Fruit fly (Drosophila melanogaster) whole organism, embryonic: ENCODE results near the gene Oscillin.

Experiments used
- Bgb ChIP-seq: fragments of 200-800 bp; sonication (Bioruptor generic); IDR thresholded peaks from 2 replicates; pipeline ENCODE4 v1.3.6; 2022; ENCODE audit warnings: missing biosample characterization, missing genetic modification characterization; ENCODE audit not compliant: partially characterized antibody
- CG10147 ChIP-seq: fragments of 200-800 bp; sonication (Bioruptor generic); optimal IDR thresholded peaks from 2 replicates; lab custom pipeline; 2019; ENCODE audit warnings: missing biosample characterization, mild to moderate bottlenecking, missing genetic modification characterization, moderate library complexity
- CG10274 ChIP-seq: fragments of 200-800 bp; sonication (Bioruptor generic); optimal IDR thresholded peaks from 3 replicates; lab custom pipeline; 2017; ENCODE audit warnings: missing biosample characterization, mild to moderate bottlenecking, missing genetic modification characterization
- CG10321 ChIP-seq: fragments of 200-800 bp; sonication (Bioruptor generic); IDR thresholded peaks from 2 replicates; pipeline ENCODE4 v1.3.6; 2022; ENCODE audit warnings: missing biosample characterization, missing genetic modification characterization
- CG14441 ChIP-seq: fragments of 200-800 bp; sonication (Bioruptor generic); IDR thresholded peaks from 2 replicates; pipeline ENCODE4 v1.3.6; 2022; ENCODE audit warnings: missing biosample characterization, missing genetic modification characterization
- CG14667 ChIP-seq: fragments of 200-800 bp; sonication (Bioruptor generic); IDR thresholded peaks from 2 replicates; pipeline ENCODE4 v1.3.6; 2022; ENCODE audit warnings: missing biosample characterization, missing genetic modification characterization
- CG15269 ChIP-seq: fragments of 200-800 bp; sonication (Bioruptor generic); optimal IDR thresholded peaks from 2 replicates; lab custom pipeline; 2018; ENCODE audit warnings: missing biosample characterization, mild to moderate bottlenecking, missing genetic modification characterization, moderate library complexity
- CG17612 ChIP-seq: fragments of 200-800 bp; sonication (Bioruptor generic); IDR thresholded peaks from 2 replicates; pipeline ENCODE4 v1.3.6; 2022; ENCODE audit warnings: missing biosample characterization, missing genetic modification characterization
- CG1832 ChIP-seq: fragments of 200-800 bp; sonication (Bioruptor generic); optimal IDR thresholded peaks from 2 replicates; lab custom pipeline; 2017; ENCODE audit warnings: missing biosample characterization, mild to moderate bottlenecking, missing genetic modification characterization, inconsistent platforms
- CG2202 ChIP-seq: fragments of 200-800 bp; sonication (Bioruptor generic); optimal IDR thresholded peaks from 2 replicates; lab custom pipeline; 2018; ENCODE audit warnings: missing biosample characterization, mild to moderate bottlenecking, missing genetic modification characterization
- CG31388 ChIP-seq: fragments of 200-800 bp; sonication (Bioruptor generic); optimal IDR thresholded peaks from 2 replicates; lab custom pipeline; 2016; ENCODE audit warnings: missing biosample characterization, missing genetic modification characterization
- CG3163 ChIP-seq: fragments of 200-800 bp; sonication (Bioruptor generic); optimal IDR thresholded peaks from 3 replicates; lab custom pipeline; 2016; ENCODE audit warnings: missing biosample characterization, missing genetic modification characterization
- CG34422 ChIP-seq: fragments of 200-800 bp; sonication (Bioruptor generic); IDR thresholded peaks from 3 replicates; pipeline ENCODE4 v1.3.6; 2022; ENCODE audit warnings: missing biosample characterization, missing genetic modification characterization
- CG3726 ChIP-seq: fragments of 200-800 bp; sonication (Bioruptor generic); IDR thresholded peaks from 3 replicates; pipeline ENCODE4, ENCODE4 v1.3.6; 2022; ENCODE audit warnings: missing biosample characterization, missing genetic modification characterization
- CG43689 ChIP-seq: fragments of 200-800 bp; sonication (Bioruptor generic); IDR thresholded peaks from 2 replicates; pipeline ENCODE4 v1.3.6; 2022; ENCODE audit warnings: missing biosample characterization, missing genetic modification characterization
- CG6272 ChIP-seq: fragments of 200-800 bp; sonication (Bioruptor generic); IDR thresholded peaks from 2 replicates; pipeline ENCODE4 v1.3.6; 2022; ENCODE audit warnings: missing biosample characterization, missing genetic modification characterization
- CG6791 ChIP-seq: fragments of 200-800 bp; sonication (Bioruptor generic); IDR thresholded peaks from 3 replicates; pipeline ENCODE4 v1.3.6; 2022; ENCODE audit warnings: missing biosample characterization, missing genetic modification characterization; ENCODE audit not compliant: partially characterized antibody
- CG7786 ChIP-seq: fragments of 200-800 bp; sonication (Bioruptor generic); optimal IDR thresholded peaks from 2 replicates; lab custom pipeline; 2016; ENCODE audit warnings: missing biosample characterization, missing genetic modification characterization
- CG8478 ChIP-seq: fragments of >200 bp; optimal IDR thresholded peaks from 2 replicates; lab custom pipeline; 2018
- CG8944 ChIP-seq: fragments of 200-800 bp; sonication (Bioruptor generic); optimal IDR thresholded peaks from 3 replicates; lab custom pipeline; 2016; ENCODE audit warnings: missing biosample characterization, missing genetic modification characterization
- Dbx ChIP-seq: fragments of 200-800 bp; sonication (Bioruptor generic); IDR thresholded peaks from 3 replicates; pipeline ENCODE4 v1.3.6; 2022; ENCODE audit warnings: missing biosample characterization, missing genetic modification characterization
- Dfd ChIP-seq, 2 experiments: fragments of >200 bp; optimal IDR thresholded peaks; 2 replicates each; lab custom pipeline; 2017; ENCODE audit warnings: missing biosample characterization in 2 of 2, missing genetic modification characterization in 2 of 2
- Dip3 ChIP-seq: fragments of 200-800 bp; sonication (Bioruptor generic); optimal IDR thresholded peaks from 3 replicates; lab custom pipeline; 2016; ENCODE audit warnings: missing biosample characterization, missing genetic modification characterization
- E2f2 ChIP-seq: fragments of 200-800 bp; sonication (Bioruptor generic); IDR thresholded peaks from 2 replicates; pipeline ENCODE4 v1.3.6; 2022; ENCODE audit warnings: missing biosample characterization, missing genetic modification characterization
- HHEX ChIP-seq: fragments of 200-800 bp; sonication (Bioruptor generic); optimal IDR thresholded peaks from 3 replicates; lab custom pipeline; 2017; ENCODE audit warnings: missing biosample characterization, mild to moderate bottlenecking, missing genetic modification characterization, missing genetic modification reagents
- HmgD ChIP-seq: fragments of 200-800 bp; sonication (Bioruptor generic); optimal IDR thresholded peaks from 3 replicates; lab custom pipeline; 2016; ENCODE audit warnings: missing biosample characterization, missing genetic modification characterization
- Med ChIP-seq: fragments of 200-800 bp; sonication (Bioruptor generic); peaks from one replicate; lab custom pipeline; 2016; ENCODE audit warnings: missing biosample characterization, missing genetic modification characterization, mild to moderate bottlenecking, inconsistent platforms, moderate library complexity
- Side ChIP-seq: fragments of 200-800 bp; sonication (Bioruptor generic); optimal IDR thresholded peaks from 2 replicates; lab custom pipeline; 2016; ENCODE audit warnings: missing biosample characterization, missing genetic modification characterization
- Six4 ChIP-seq: fragments of 200-800 bp; sonication (Bioruptor generic); optimal IDR thresholded peaks from 2 replicates; lab custom pipeline; 2016; ENCODE audit warnings: missing biosample characterization, missing genetic modification characterization
- Sox102F ChIP-seq: fragments of 200-800 bp; sonication (Bioruptor generic); optimal IDR thresholded peaks from 2 replicates; lab custom pipeline; 2018; ENCODE audit warnings: missing biosample characterization, mild to moderate bottlenecking, missing genetic modification characterization, moderate library complexity
- ap ChIP-seq: fragments of 200-800 bp; sonication (Bioruptor generic); IDR thresholded peaks from 2 replicates; pipeline ENCODE4 v1.3.6; 2022; ENCODE audit warnings: missing biosample characterization, missing genetic modification characterization
- ase ChIP-seq: fragments of 200-800 bp; sonication (Bioruptor generic); IDR thresholded peaks from 3 replicates; pipeline ENCODE4 v1.3.6; 2022; ENCODE audit warnings: missing biosample characterization, missing genetic modification characterization
- br ChIP-seq: fragments of >200 bp; optimal IDR thresholded peaks from 2 replicates; lab custom pipeline; 2017
- chif ChIP-seq, 2 experiments: fragments of 200-800 bp; sonication (Bioruptor generic); optimal IDR thresholded peaks; 3 replicates each; lab custom pipeline; 2016; ENCODE audit warnings: missing biosample characterization in 2 of 2, missing genetic modification characterization in 2 of 2
- chm ChIP-seq: fragments of 200-800 bp; sonication (Bioruptor generic); IDR thresholded peaks from 2 replicates; pipeline ENCODE4 v1.3.6; 2022; ENCODE audit warnings: missing biosample characterization, missing genetic modification characterization
- cwo ChIP-seq: fragments of 200-800 bp; sonication (Bioruptor generic); optimal IDR thresholded peaks from 3 replicates; lab custom pipeline; 2017; ENCODE audit warnings: missing biosample characterization, missing genetic modification characterization, mild to moderate bottlenecking, moderate library complexity, missing genetic modification reagents
- da ChIP-seq: fragments of 200-800 bp; sonication (Bioruptor generic); optimal IDR thresholded peaks from 2 replicates; lab custom pipeline; 2016; ENCODE audit warnings: missing biosample characterization, missing genetic modification characterization
- dm ChIP-seq: fragments of 200-800 bp; sonication (Bioruptor generic); optimal IDR thresholded peaks from 3 replicates; lab custom pipeline; 2016; ENCODE audit warnings: missing biosample characterization, missing genetic modification characterization
- dmrt11E ChIP-seq: fragments of 200-800 bp; sonication (Bioruptor generic); optimal IDR thresholded peaks from 3 replicates; lab custom pipeline; 2018; ENCODE audit warnings: missing biosample characterization, mild to moderate bottlenecking, missing genetic modification characterization, moderate library complexity
- ftz-f1 ChIP-seq: fragments of 200-800 bp; sonication (Bioruptor generic); optimal IDR thresholded peaks from 2 replicates; lab custom pipeline; 2016; ENCODE audit warnings: missing biosample characterization, missing genetic modification characterization
- grau ChIP-seq: fragments of 200-800 bp; optimal IDR thresholded peaks from 3 replicates; lab custom pipeline; 2019; ENCODE audit warnings: missing biosample characterization, mild to moderate bottlenecking, missing genetic modification characterization, moderate library complexity
- gro ChIP-seq: fragments of 200-800 bp; sonication (Bioruptor generic); optimal IDR thresholded peaks from 2 replicates; lab custom pipeline; 2016; ENCODE audit warnings: missing biosample characterization, missing genetic modification characterization
- hb ChIP-seq: fragments of 200-800 bp; sonication (Bioruptor generic); IDR thresholded peaks from 3 replicates; pipeline ENCODE4 v1.3.6; 2022; ENCODE audit warnings: missing biosample characterization, missing genetic modification characterization; ENCODE audit not compliant: partially characterized antibody
- jigr1 ChIP-seq: fragments of 200-800 bp; sonication (Bioruptor generic); IDR thresholded peaks from 3 replicates; pipeline ENCODE4 v1.3.6; 2022; ENCODE audit warnings: missing biosample characterization, missing genetic modification characterization
- nerfin-2 ChIP-seq: fragments of 200-800 bp; sonication (Bioruptor generic); IDR thresholded peaks from 2 replicates; pipeline ENCODE4 v1.3.6; 2022; ENCODE audit warnings: missing biosample characterization, missing genetic modification characterization; ENCODE audit not compliant: partially characterized antibody
- sens ChIP-seq: fragments of 200-800 bp; sonication (Bioruptor generic); peaks from one replicate; lab custom pipeline; 2016; ENCODE audit warnings: missing biosample characterization, missing genetic modification characterization
- seq ChIP-seq: fragments of 200-800 bp; sonication (Bioruptor generic); IDR thresholded peaks from 2 replicates; pipeline ENCODE4 v1.3.6; 2022; ENCODE audit warnings: missing biosample characterization, missing genetic modification characterization
- slp2 ChIP-seq: fragments of 200-800 bp; sonication (Bioruptor generic); optimal IDR thresholded peaks from 2 replicates; lab custom pipeline; 2016; ENCODE audit warnings: missing biosample characterization, missing genetic modification characterization
- sug ChIP-seq: fragments of 200-800 bp; optimal IDR thresholded peaks from 2 replicates; lab custom pipeline; 2019; ENCODE audit warnings: missing biosample characterization, mild to moderate bottlenecking, missing genetic modification characterization, moderate library complexity
- toy ChIP-seq: fragments of 200-800 bp; sonication (Bioruptor generic); IDR thresholded peaks from 2 replicates; pipeline ENCODE4 v1.3.6; 2022; ENCODE audit warnings: missing biosample characterization, missing genetic modification characterization
- tup ChIP-seq: fragments of 200-800 bp; sonication (Bioruptor generic); optimal IDR thresholded peaks from 2 replicates; lab custom pipeline; 2016; ENCODE audit warnings: missing biosample characterization, mild to moderate bottlenecking, missing genetic modification characterization, moderate library complexity
- usp ChIP-seq: fragments of >200 bp; optimal IDR thresholded peaks from 2 replicates; lab custom pipeline; 2017; ENCODE audit warnings: missing biosample characterization, missing genetic modification characterization

Oscillin gene

DNA sequence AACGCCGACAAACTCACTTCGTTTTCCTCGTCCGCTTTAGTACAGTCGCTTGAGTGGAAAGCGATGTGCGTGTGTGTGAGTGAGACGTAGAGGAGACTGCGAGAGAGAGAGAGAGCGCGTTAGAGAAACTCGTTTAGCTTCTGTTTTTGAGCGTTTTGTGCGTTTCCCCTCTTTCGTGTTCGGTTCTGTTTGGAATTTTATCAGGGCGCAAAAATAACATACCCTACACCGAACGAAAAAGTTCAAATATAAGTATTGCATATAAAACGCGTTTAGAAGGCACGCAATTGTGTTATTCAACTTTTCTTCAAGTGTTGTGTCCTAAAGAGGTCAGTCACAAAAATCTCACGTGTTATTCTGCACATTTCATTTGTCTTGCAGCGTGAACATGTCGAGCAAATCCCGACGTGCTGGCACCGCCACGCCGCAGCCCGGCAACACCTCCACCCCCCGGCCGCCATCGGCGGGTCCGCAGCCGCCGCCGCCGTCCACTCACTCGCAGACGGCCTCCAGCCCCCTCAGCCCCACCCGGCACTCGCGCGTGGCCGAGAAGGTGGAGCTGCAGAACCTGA, 3.9 kb upstream of the Oscillin start (continued):
- TF ChIP-seq tup (GFP tag; lab: Kevin White, UChicago) (no peak), gro (no peak), Dip3 (GFP tag; lab: Kevin White, UChicago) (peak; percentile 0), hb (no peak), seq (GFP tag; lab: Robert Waterston, UW) (0 out of 2 replicates have a peak, but pooled peaks have one; percentile 46), Side (GFP tag; lab: Kevin White, UChicago) (peak; percentile 44), usp (GFP tag; lab: Kevin White, UChicago) (no peak), CG2202 (no peak), ap (GFP tag; lab: Robert Waterston, UW) (peak; percentile 41), ftz-f1 (GFP tag; lab: Kevin White, UChicago) (peak; percentile 37), sens (GFP tag; lab: Kevin White, UChicago) (peak; percentile 67), CG34422 (GFP tag; lab: Robert Waterston, UW) (peak; percentile 86), CG6791 (GFP tag; lab: Robert Waterston, UW) (peak; percentile 38; the same call in 1 of the 3 replicates), CG14667 (no peak), br (lab: Kevin White, UChicago) (no peak), CG17612 (GFP tag; lab: Robert Waterston, UW) (no peak), jigr1 (GFP tag; lab: Robert Waterston, UW) (no peak), dmrt11E (tag; lab: Kevin White, UChicago) (no peak), CG3726 (0 out of 3 replicates have a peak, but pooled peaks have one; percentile 29), CG7786 (GFP tag; lab: Kevin White, UChicago) (peak; percentile 26), Med (GFP tag; lab: Kevin White, UChicago) (peak; percentile 95), HHEX (GFP tag; lab: Kevin White, UChicago) (peak; percentile 43), CG10147 (GFP tag; lab: Kevin White, UChicago) (peak; percentile 41), grau (peak; percentile 63), HmgD (GFP tag; lab: Kevin White, UChicago) (no peak), CG14441 (GFP tag; lab: Robert Waterston, UW) (peak; percentile 65), sug (peak; percentile 26), CG43689 (GFP tag; lab: Robert Waterston, UW) (no peak), CG8478 (lab: Kevin White, UChicago) (no peak), slp2 (GFP tag; lab: Kevin White, UChicago) (peak; percentile 21), Six4 (peak; percentile 10), E2f2 (GFP tag; lab: Robert Waterston, UW) (peak; percentile 47), nerfin-2 (GFP tag; lab: Robert Waterston, UW) (no peak), da (GFP tag; lab: Kevin White, UChicago) (no peak), toy (0 out of 2 replicates have a peak, but pooled peaks have one; percentile 39), cwo (GFP tag; lab: Kevin White, UChicago) (peak; percentile 86), CG8944 (GFP tag; lab: Kevin White, UChicago) (no peak), ase (GFP tag; lab: Robert Waterston, UW) (peak; percentile 42; the same call in 1 of the 3 replicates), CG15269 (tag; lab: Kevin White, UChicago) (no peak), CG31388 (GFP tag; lab: Kevin White, UChicago) (no peak), Dbx (GFP tag; lab: Robert Waterston, UW) (no peak), CG6272 (GFP tag; lab: Robert Waterston, UW) (no peak; the same call in 1 of the 2 replicates), Dfd (GFP tag; optimal IDR thresholded peaks at IDR 0.05; lab: Kevin White, UChicago) (no peak), CG1832 (GFP tag; lab: Kevin White, UChicago) (peak; percentile 60), CG10274 (peak; percentile 73), Bgb (GFP tag; lab: Robert Waterston, UW) (peak; percentile 24), CG3163 (GFP tag; lab: Kevin White, UChicago) (no peak), CG10321 (GFP tag; lab: Robert Waterston, UW) (no peak), chm (GFP tag; lab: Robert Waterston, UW) (peak; percentile 36; the same call in 1 of the 2 replicates), Sox102F (GFP tag; lab: Kevin White, UChicago) (no peak), dm (GFP tag; lab: Kevin White, UChicago) (peak; percentile 49), chif (GFP tag; optimal IDR thresholded peaks at IDR 0.05; lab: Kevin White, UChicago) (peak in 1 of 2 experiments; percentile 11)
